Worm (Caenorhabditis elegans): ENCODE measurements around the gene Y12A6A.1.

The Y12A6A.1 gene

ce11 chrX:13663641-13664633, 42.4 kb upstream of the Y12A6A.1 start, which contains the start of gene C04A11.5:
Gene C04A11.5, plus strand, starts transcription at chrX:13664583.
- TF ChIP-seq ceh-13 (GFP tag; optimal IDR thresholded peaks at IDR 0.05) (no peak), flt-1 (GFP tag; IDR thresholded peaks at IDR 0.05) (no peak), F13C5.2 (tag; optimal IDR thresholded peaks at IDR 0.05) (no peak), hmbx-1 (tag; optimal IDR thresholded peaks at IDR 0.05) (no peak), pes-1 (GFP tag; IDR thresholded peaks at IDR 0.05) (no peak), ets-7 (tag; optimal IDR thresholded peaks at IDR 0.05) (no peak), ama-1 (optimal IDR thresholded peaks at IDR 0.05) (no peak), sea-1 (GFP tag; conservative IDR thresholded peaks at IDR 0.05) (no peak)

ce11 chrX:13660206-13660605, 38.7 kb upstream of the Y12A6A.1 start, which contains the start of gene C04A11.1:
Gene C04A11.1, plus strand, starts transcription at chrX:13660506.
- TF ChIP-seq F13C5.2 (tag; optimal IDR thresholded peaks at IDR 0.05) (no peak), tbx-37 (GFP tag; conservative IDR thresholded peaks at IDR 0.05) (no peak), tbx-11 (GFP tag; IDR thresholded peaks at IDR 0.05) (no peak), ceh-13 (GFP tag; optimal IDR thresholded peaks at IDR 0.05) (no peak), hmg-4 (GFP tag; optimal IDR thresholded peaks at IDR 0.05) (no peak), hnd-1 (tag; optimal IDR thresholded peaks at IDR 0.05) (no peak), B0310.2 (tag; optimal IDR thresholded peaks at IDR 0.05) (no peak), scrt-1 (GFP tag; IDR thresholded peaks at IDR 0.05) (no peak), hmbx-1 (tag; optimal IDR thresholded peaks at IDR 0.05) (no peak), flt-1 (GFP tag; IDR thresholded peaks at IDR 0.05) (no peak), sea-1 (GFP tag; conservative IDR thresholded peaks at IDR 0.05) (no peak), ama-1 (optimal IDR thresholded peaks at IDR 0.05) (no peak), tra-4 (tag; optimal IDR thresholded peaks at IDR 0.05) (no peak), ets-7 (tag; optimal IDR thresholded peaks at IDR 0.05) (no peak), aly-1 (tag; optimal IDR thresholded peaks at IDR 0.05) (no peak), pes-1 (GFP tag; IDR thresholded peaks at IDR 0.05) (no peak), ceh-36 (tag; optimal IDR thresholded peaks at IDR 0.05) (no peak)

ce11 chrX:13655769-13656168, 34.2 kb upstream of the Y12A6A.1 start:
- TF ChIP-seq sea-1 (GFP tag; conservative IDR thresholded peaks at IDR 0.05) (no peak), pes-1 (GFP tag; IDR thresholded peaks at IDR 0.05) (no peak), tbx-11 (GFP tag; IDR thresholded peaks at IDR 0.05) (no peak), hmg-4 (GFP tag; optimal IDR thresholded peaks at IDR 0.05) (no peak), tra-4 (tag; optimal IDR thresholded peaks at IDR 0.05) (no peak), ama-1 (optimal IDR thresholded peaks at IDR 0.05) (no peak), hmbx-1 (tag; optimal IDR thresholded peaks at IDR 0.05) (no peak), ceh-13 (GFP tag; optimal IDR thresholded peaks at IDR 0.05) (no peak), scrt-1 (GFP tag; IDR thresholded peaks at IDR 0.05) (no peak), ceh-36 (tag; optimal IDR thresholded peaks at IDR 0.05) (no peak), ets-7 (tag; optimal IDR thresholded peaks at IDR 0.05) (no peak), flt-1 (GFP tag; IDR thresholded peaks at IDR 0.05) (no peak)

DNA sequence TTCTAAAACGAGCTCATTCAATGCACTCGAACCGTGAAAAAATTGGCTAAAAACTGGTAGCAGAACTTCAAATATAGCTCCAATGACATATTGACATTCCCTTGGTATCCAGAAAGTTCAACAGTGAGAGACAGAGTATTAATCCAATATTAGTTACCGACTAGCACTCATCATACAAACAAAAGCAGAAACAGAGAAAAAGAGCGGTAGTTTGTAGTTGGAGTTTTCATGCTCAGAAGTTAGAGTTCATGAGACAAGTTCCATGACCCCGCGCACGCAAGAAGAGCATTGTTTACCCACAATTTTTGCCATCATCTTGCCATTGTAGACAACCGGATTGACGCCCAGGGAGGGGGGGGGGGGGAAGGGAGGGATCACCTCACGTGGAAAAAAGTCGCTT, 32.7 kb upstream of the Y12A6A.1 start:
- TF ChIP-seq aly-1 (tag; optimal IDR thresholded peaks at IDR 0.05) (no peak), F13C5.2 (tag; optimal IDR thresholded peaks at IDR 0.05) (no peak), hmg-4 (GFP tag; optimal IDR thresholded peaks at IDR 0.05) (no peak), sea-1 (GFP tag; conservative IDR thresholded peaks at IDR 0.05) (no peak), flt-1 (GFP tag; IDR thresholded peaks at IDR 0.05) (no peak), ceh-36 (tag; optimal IDR thresholded peaks at IDR 0.05) (no peak), pes-1 (GFP tag; IDR thresholded peaks at IDR 0.05) (no peak), ama-1 (optimal IDR thresholded peaks at IDR 0.05) (no peak)

DNA sequence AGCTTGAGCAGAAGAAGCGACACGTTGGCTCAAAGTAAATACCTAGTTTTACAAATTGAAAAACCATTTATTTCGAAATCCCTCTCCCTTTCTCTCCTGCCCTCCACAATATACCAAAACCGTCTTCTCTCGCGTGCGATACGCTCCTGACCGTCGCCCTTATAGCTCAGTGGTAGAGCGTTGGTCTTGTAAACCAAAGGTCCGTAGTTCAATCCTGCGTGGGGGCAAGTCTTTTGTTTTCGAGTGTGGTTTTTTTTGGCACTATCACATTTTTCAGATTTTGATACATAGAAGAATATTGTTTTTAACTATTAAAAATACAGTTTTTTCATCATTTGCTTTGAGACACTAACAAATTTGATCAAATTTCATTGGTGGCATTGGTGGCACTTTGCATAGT, 32.0 kb upstream of the Y12A6A.1 start:
- TF ChIP-seq hmbx-1 (tag; optimal IDR thresholded peaks at IDR 0.05) (no peak), hmg-4 (GFP tag; optimal IDR thresholded peaks at IDR 0.05) (peak; percentile 53), tbx-37 (GFP tag; conservative IDR thresholded peaks at IDR 0.05) (peak; percentile 72), ceh-13 (GFP tag; optimal IDR thresholded peaks at IDR 0.05) (peak; percentile 8), sea-1 (GFP tag; conservative IDR thresholded peaks at IDR 0.05) (peak; percentile 82), pes-1 (GFP tag; IDR thresholded peaks at IDR 0.05) (peak; percentile 87), ets-7 (tag; optimal IDR thresholded peaks at IDR 0.05) (no peak), scrt-1 (GFP tag; IDR thresholded peaks at IDR 0.05) (peak; percentile 80), B0310.2 (tag; optimal IDR thresholded peaks at IDR 0.05) (peak; percentile 58), tbx-11 (GFP tag; IDR thresholded peaks at IDR 0.05) (peak; percentile 69; the same call in 1 of the 2 replicates), ama-1 (optimal IDR thresholded peaks at IDR 0.05) (no peak), ceh-36 (tag; optimal IDR thresholded peaks at IDR 0.05) (peak; percentile 61), aly-1 (tag; optimal IDR thresholded peaks at IDR 0.05) (peak; percentile 19), hnd-1 (tag; optimal IDR thresholded peaks at IDR 0.05) (peak; percentile 45), tra-4 (tag; optimal IDR thresholded peaks at IDR 0.05) (no peak), F13C5.2 (tag; optimal IDR thresholded peaks at IDR 0.05) (no peak), flt-1 (GFP tag; IDR thresholded peaks at IDR 0.05) (peak; percentile 74)

DNA sequence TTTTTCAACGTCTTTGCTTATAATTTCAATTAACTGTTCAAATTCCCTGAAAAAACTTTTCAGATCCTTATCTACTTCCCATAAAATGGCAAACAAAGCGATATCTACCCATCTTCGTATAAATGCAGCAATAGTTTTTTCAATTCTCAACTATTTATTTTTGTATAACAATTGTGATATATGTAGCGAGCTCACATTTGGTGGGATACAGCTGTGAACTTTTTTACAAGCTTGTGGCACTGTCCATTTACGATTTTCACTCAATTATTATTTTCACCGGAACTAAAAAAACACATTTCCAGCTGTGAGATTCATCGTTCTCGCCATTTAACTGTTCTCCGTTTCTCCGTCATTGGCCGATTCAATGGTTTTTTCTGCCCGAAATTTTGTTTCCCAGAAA, 29.3 kb upstream of the Y12A6A.1 start, which contains the start of gene C40C9.4:
TSS of gene C40C9.4 (plus strand) at position 301 of the 400 bp plus-strand sequence.
- TF ChIP-seq tbx-11 (GFP tag; IDR thresholded peaks at IDR 0.05) (no peak), ceh-36 (tag; optimal IDR thresholded peaks at IDR 0.05) (no peak), ets-7 (tag; optimal IDR thresholded peaks at IDR 0.05) (no peak), aly-1 (tag; optimal IDR thresholded peaks at IDR 0.05) (no peak), scrt-1 (GFP tag; IDR thresholded peaks at IDR 0.05) (no peak), pes-1 (GFP tag; IDR thresholded peaks at IDR 0.05) (no peak), flt-1 (GFP tag; IDR thresholded peaks at IDR 0.05) (no peak), ceh-13 (GFP tag; optimal IDR thresholded peaks at IDR 0.05) (no peak), F13C5.2 (tag; optimal IDR thresholded peaks at IDR 0.05) (no peak), tra-4 (tag; optimal IDR thresholded peaks at IDR 0.05) (no peak), hmg-4 (GFP tag; optimal IDR thresholded peaks at IDR 0.05) (no peak), ama-1 (optimal IDR thresholded peaks at IDR 0.05) (no peak)

ce11 chrX:13647305-13647704, 25.8 kb upstream of the Y12A6A.1 start, which contains the start of gene C40C9.3:
Gene C40C9.3, plus strand, starts transcription at chrX:13647605.
- TF ChIP-seq tra-4 (tag; optimal IDR thresholded peaks at IDR 0.05) = no peak
- TF ChIP-seq tbx-37 (GFP tag; conservative IDR thresholded peaks at IDR 0.05) = no peak
- TF ChIP-seq tbx-11 (GFP tag; IDR thresholded peaks at IDR 0.05) = no peak
- no peak for TF ChIP-seq scrt-1 (GFP tag; IDR thresholded peaks at IDR 0.05)
- TF ChIP-seq pes-1 (GFP tag; IDR thresholded peaks at IDR 0.05) = no peak
- no peak for TF ChIP-seq ama-1 (optimal IDR thresholded peaks at IDR 0.05)
- TF ChIP-seq ets-7 (tag; optimal IDR thresholded peaks at IDR 0.05) = no peak
- no peak for TF ChIP-seq F13C5.2 (tag; optimal IDR thresholded peaks at IDR 0.05)
- no peak for TF ChIP-seq hmbx-1 (tag; optimal IDR thresholded peaks at IDR 0.05)
- TF ChIP-seq B0310.2 (tag; optimal IDR thresholded peaks at IDR 0.05) = no peak
- no peak for TF ChIP-seq flt-1 (GFP tag; IDR thresholded peaks at IDR 0.05)
- TF ChIP-seq sea-1 (GFP tag; conservative IDR thresholded peaks at IDR 0.05) = no peak
- TF ChIP-seq ceh-13 (GFP tag; optimal IDR thresholded peaks at IDR 0.05) = no peak
- no peak for TF ChIP-seq aly-1 (tag; optimal IDR thresholded peaks at IDR 0.05)
